Fruit fly (Drosophila melanogaster) Kc167 (cell line): ENCODE data around the gene CrebA.

Source experiments
- Myc ChIP-seq: fragments of >200 bp; optimal IDR thresholded peaks from 2 replicates; lab custom pipeline; 2017; ENCODE audit warnings: missing external identifiers
- h ChIP-seq: fragments of >200 bp; optimal IDR thresholded peaks from 3 replicates; lab custom pipeline; 2018; ENCODE audit warnings: missing external identifiers
- psq ChIP-seq: fragments of >200 bp; optimal IDR thresholded peaks from 2 replicates; lab custom pipeline; 2017; ENCODE audit warnings: missing external identifiers
- ttk ChIP-seq: sonication (Bioruptor generic); optimal IDR thresholded peaks from 2 replicates; lab custom pipeline; 2017; ENCODE audit warnings: missing external identifiers

dm6 chr3L:15544455-15545415 is 9.5 kb downstream of the CrebA start:
- TF ChIP-seq psq (lab: Kevin White, UChicago) (no peak), Myc (lab: Kevin White, UChicago) (no peak), h (lab: Kevin White, UChicago) (no peak), ttk (lab: Kevin White, UChicago) (no peak)
